Worm (Caenorhabditis elegans) whole organism, L4/young adult: ENCODE results near the gene mrps-17.

ENCODE experiments used
- dao-5 ChIP-seq: sonication (generic microtip); optimal IDR thresholded peaks from 2 replicates; lab custom pipeline; 2016; ENCODE audit warnings: missing genotype, missing genetic modification characterization, moderate library complexity, missing compliant biosample characterization
- him-1 ChIP-seq: sonication (generic microtip); optimal IDR thresholded peaks from 2 replicates; lab custom pipeline; 2016; ENCODE audit warnings: missing genotype, missing genetic modification reagents, missing genetic modification characterization, missing compliant biosample characterization

- TF ChIP-seq him-1 (tag; lab: Kevin White, UChicago) (no peak), dao-5 (no peak)
Observed at ce11 chrIII:6452683-6453082, 21.1 kb upstream of the mrps-17 start.
